Worm (Caenorhabditis elegans) whole organism, L4 larva: ENCODE data around the gene akap-1.

ENCODE experiments used
- ama-1 ChIP-seq: fragments of 150-350 bp; optimal IDR thresholded peaks from 2 replicates; lab custom pipeline; 2014; ENCODE audit warnings: inconsistent platforms, mixed read lengths
- dpl-1 ChIP-seq: fragments of 150-350 bp; optimal IDR thresholded peaks from 2 replicates; lab custom pipeline; 2014; ENCODE audit warnings: missing biosample characterization, missing genetic modification reagents, missing genetic modification characterization
- lin-39 ChIP-seq: fragments of 150-350 bp; optimal IDR thresholded peaks from 2 replicates; lab custom pipeline; 2014; ENCODE audit warnings: missing biosample characterization, missing genetic modification reagents, missing genetic modification characterization
- lir-3 ChIP-seq: sonication (generic microtip); optimal IDR thresholded peaks from 2 replicates; lab custom pipeline; 2016; ENCODE audit warnings: mild to moderate bottlenecking, missing genetic modification characterization, missing compliant biosample characterization
- snpc-4 ChIP-seq: fragments of 150-350 bp; optimal IDR thresholded peaks from 2 replicates; lab custom pipeline; 2014; ENCODE audit warnings: missing biosample characterization, missing genetic modification characterization

DNA sequence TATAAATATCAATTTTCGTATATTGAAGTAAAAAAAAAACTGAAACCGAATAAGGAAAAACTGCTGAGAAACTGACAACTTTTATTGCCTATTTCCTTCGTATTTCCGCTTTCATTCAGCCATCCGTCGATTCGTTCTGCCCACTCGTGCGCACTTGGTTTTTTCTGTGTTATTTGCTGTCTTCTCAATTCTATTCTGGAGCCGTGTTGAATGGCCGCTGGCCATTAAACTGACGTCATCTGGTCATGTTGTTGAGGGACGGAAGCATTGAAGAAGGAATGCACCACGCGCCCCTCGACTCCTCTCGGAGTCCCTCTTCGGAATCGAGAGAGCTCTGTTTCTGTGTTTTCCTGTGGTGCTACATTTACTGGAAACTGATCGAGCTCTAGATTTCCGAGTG, 4.6 kb upstream of the akap-1 start:
- no peak for TF ChIP-seq snpc-4 (tag; lab: Kevin White, UChicago)
- TF ChIP-seq lir-3 (tag; lab: Kevin White, UChicago), result no peak
- no peak for TF ChIP-seq lin-39 (tag; lab: Kevin White, UChicago)
- no peak for TF ChIP-seq ama-1 (lab: Kevin White, UChicago)
- TF ChIP-seq dpl-1 (GFP tag; lab: Kevin White, UChicago), result no peak
